Fruit fly (Drosophila melanogaster) whole organism, wandering third instar larva: ENCODE data around the gene Muc18B.
A peak's percentile ranks its signal among the peaks of the same experiment; 100 is the strongest.

Source experiments
- Abd-B ChIP-seq: fragments of >200 bp; optimal IDR thresholded peaks from 2 replicates; lab custom pipeline; 2017; ENCODE audit warnings: missing biosample characterization, missing genetic modification characterization
- CG32264 ChIP-seq: fragments of 200-800 bp; sonication (Bioruptor generic); optimal IDR thresholded peaks from 2 replicates; lab custom pipeline; 2016; ENCODE audit warnings: missing biosample characterization, missing genetic modification characterization
- CG9705 ChIP-seq: fragments of 200-800 bp; sonication (Bioruptor generic); optimal IDR thresholded peaks from 2 replicates; lab custom pipeline; 2018; ENCODE audit warnings: missing biosample characterization, mild to moderate bottlenecking, missing genetic modification characterization
- CrebA ChIP-seq: fragments of 200-800 bp; sonication (Bioruptor generic); optimal IDR thresholded peaks from 2 replicates; lab custom pipeline; 2016; ENCODE audit warnings: missing biosample characterization, mild to moderate bottlenecking, missing genetic modification characterization, borderline replicate concordance
- Dfd ChIP-seq: fragments of >200 bp; optimal IDR thresholded peaks from 2 replicates; lab custom pipeline; 2017; ENCODE audit warnings: missing biosample characterization, missing genetic modification characterization
- Dif ChIP-seq: fragments of 200-275, 200-300 bp; sonication (Bioruptor generic); optimal IDR thresholded peaks from 2 replicates; lab custom pipeline; 2018; ENCODE audit warnings: missing biosample characterization, missing genetic modification characterization; ENCODE audit not compliant: partially characterized antibody
- GATAd ChIP-seq: sonication (Bioruptor generic); optimal IDR thresholded peaks from 2 replicates; lab custom pipeline; 2016; ENCODE audit warnings: missing biosample characterization, missing genetic modification characterization
- HLH106 ChIP-seq: fragments of 200-800 bp; optimal IDR thresholded peaks from 3 replicates; lab custom pipeline; 2019; ENCODE audit warnings: missing biosample characterization, mild to moderate bottlenecking, missing genetic modification characterization, moderate library complexity
- Hnf4 ChIP-seq: fragments of 200-800 bp; sonication (Bioruptor generic); optimal IDR thresholded peaks from 2 replicates; lab custom pipeline; 2016; ENCODE audit warnings: missing biosample characterization, mild to moderate bottlenecking, missing genetic modification characterization
- Hr78 ChIP-seq: fragments of >200 bp; optimal IDR thresholded peaks from 2 replicates; lab custom pipeline; 2017; ENCODE audit warnings: missing biosample characterization, missing genetic modification characterization
- Hr83 ChIP-seq: fragments of 200-300 bp; sonication (Bioruptor generic); optimal IDR thresholded peaks from 2 replicates; lab custom pipeline; 2016; ENCODE audit warnings: missing biosample characterization, mild to moderate bottlenecking, missing genetic modification characterization, moderate library complexity; ENCODE audit not compliant: poor library complexity, severe bottlenecking
- Jra ChIP-seq: sonication (Bioruptor generic); optimal IDR thresholded peaks from 2 replicates; lab custom pipeline; 2016; ENCODE audit warnings: missing biosample characterization, missing genetic modification characterization
- Mio ChIP-seq: sonication (Bioruptor generic); optimal IDR thresholded peaks from 2 replicates; lab custom pipeline; 2016; ENCODE audit warnings: missing biosample characterization, missing genetic modification characterization
- Myc ChIP-seq: fragments of >200 bp; optimal IDR thresholded peaks from 2 replicates; lab custom pipeline; 2017
- N ChIP-seq: fragments of >200 bp; optimal IDR thresholded peaks from 2 replicates; lab custom pipeline; 2018; ENCODE audit warnings: missing biosample characterization, missing external identifiers, missing genetic modification characterization
- OdsH ChIP-seq: fragments of 200-800 bp; sonication (Bioruptor generic); optimal IDR thresholded peaks from 2 replicates; lab custom pipeline; 2016; ENCODE audit warnings: missing biosample characterization, mild to moderate bottlenecking, missing genetic modification characterization
- Rel ChIP-seq, 2 experiments: fragments of 200-800 bp; sonication (Bioruptor generic) in 1 of 2; optimal IDR thresholded peaks; 2 replicates in 1 of 2; 3 replicates in 1 of 2; lab custom pipeline; 2016 to 2019; ENCODE audit warnings: mild to moderate bottlenecking in 2 of 2, missing biosample characterization in 2 of 2, missing genetic modification characterization in 2 of 2, moderate library complexity in 1 of 2
- Sp1 ChIP-seq: fragments of 200-800 bp; sonication (Bioruptor generic); optimal IDR thresholded peaks from 3 replicates; lab custom pipeline; 2019; ENCODE audit warnings: missing biosample characterization, mild to moderate bottlenecking, missing genetic modification characterization, moderate library complexity
- Vsx2 ChIP-seq: fragments of 200-300, 225-300 bp; sonication (Bioruptor generic); optimal IDR thresholded peaks from 2 replicates; lab custom pipeline; 2018; ENCODE audit warnings: missing biosample characterization, missing genetic modification characterization; ENCODE audit not compliant: partially characterized antibody
- br ChIP-seq: fragments of 200-800 bp; sonication (Bioruptor generic); optimal IDR thresholded peaks from 2 replicates; lab custom pipeline; 2016; ENCODE audit warnings: missing biosample characterization, missing genetic modification characterization
- brk ChIP-seq: fragments of 200-800 bp; sonication (Bioruptor generic); optimal IDR thresholded peaks from 2 replicates; lab custom pipeline; 2016; ENCODE audit warnings: missing biosample characterization, mild to moderate bottlenecking, missing genetic modification characterization
- dl ChIP-seq, 2 experiments: fragments of 175-275, 200-275 bp in 1 of 2; fragments of 200-275 bp in 1 of 2; sonication (Bioruptor generic); optimal IDR thresholded peaks; lab custom pipeline; 2018; ENCODE audit warnings: mild to moderate bottlenecking in 2 of 2, missing biosample characterization in 2 of 2, missing genetic modification characterization in 2 of 2, moderate library complexity in 2 of 2; ENCODE audit not compliant: partially characterized antibody in 2 of 2, insufficient read depth in 1 of 2
- dmrt93B ChIP-seq: fragments of 200-800 bp; sonication (Bioruptor generic); optimal IDR thresholded peaks from 2 replicates; lab custom pipeline; 2018; ENCODE audit warnings: missing biosample characterization, mild to moderate bottlenecking, missing genetic modification characterization
- dsf ChIP-seq: sonication (Bioruptor generic); optimal IDR thresholded peaks from 2 replicates; lab custom pipeline; 2016; ENCODE audit warnings: missing biosample characterization, missing genetic modification characterization, borderline replicate concordance
- ey ChIP-seq: fragments of 200-800 bp; sonication (Bioruptor generic); optimal IDR thresholded peaks from 2 replicates; lab custom pipeline; 2016; ENCODE audit warnings: missing biosample characterization, missing genetic modification characterization
- foxo ChIP-seq, 2 experiments: fragments of 200-800 bp; sonication (Bioruptor generic); optimal IDR thresholded peaks; 2 replicates in 1 of 2; 3 replicates in 1 of 2; lab custom pipeline; 2016 to 2017; ENCODE audit warnings: missing biosample characterization in 2 of 2, missing genetic modification characterization in 2 of 2
- fru ChIP-seq: fragments of 200-800 bp; sonication (Bioruptor generic); optimal IDR thresholded peaks from 3 replicates; lab custom pipeline; 2016; ENCODE audit warnings: missing biosample characterization, mild to moderate bottlenecking, missing genetic modification characterization
- h ChIP-seq: fragments of 200-800 bp; sonication (Bioruptor generic); optimal IDR thresholded peaks from 3 replicates; lab custom pipeline; 2016; ENCODE audit warnings: missing biosample characterization, mild to moderate bottlenecking, missing genetic modification characterization
- jim ChIP-seq: fragments of 175-275, 200-325 bp; sonication (Bioruptor generic); optimal IDR thresholded peaks from 2 replicates; lab custom pipeline; 2016; ENCODE audit warnings: missing biosample characterization, mild to moderate bottlenecking, missing genetic modification characterization
- lola ChIP-seq: fragments of >200 bp; optimal IDR thresholded peaks from 2 replicates; lab custom pipeline; 2017; ENCODE audit warnings: missing biosample characterization, missing genetic modification characterization
- pan ChIP-seq: fragments of >200 bp; optimal IDR thresholded peaks from 2 replicates; lab custom pipeline; 2017
- psq ChIP-seq: fragments of 200-800 bp; sonication (Bioruptor generic); optimal IDR thresholded peaks from 3 replicates; lab custom pipeline; 2017; ENCODE audit warnings: missing biosample characterization, mild to moderate bottlenecking, missing genetic modification characterization, moderate library complexity
- rgr ChIP-seq: fragments of 200-800 bp; sonication (Bioruptor generic); optimal IDR thresholded peaks from 3 replicates; lab custom pipeline; 2016; ENCODE audit warnings: missing biosample characterization, mild to moderate bottlenecking, missing genetic modification characterization
- sage ChIP-seq: fragments of 200-800 bp; sonication (Bioruptor generic); optimal IDR thresholded peaks from 2 replicates; lab custom pipeline; 2016; ENCODE audit warnings: missing biosample characterization, mild to moderate bottlenecking, missing genetic modification characterization
- sv ChIP-seq: fragments of 200-800 bp; sonication (Bioruptor generic); optimal IDR thresholded peaks from 3 replicates; lab custom pipeline; 2016; ENCODE audit warnings: missing biosample characterization, missing genetic modification characterization
- tai ChIP-seq: sonication (Bioruptor generic); optimal IDR thresholded peaks from 2 replicates; lab custom pipeline; 2016; ENCODE audit warnings: missing biosample characterization, missing genetic modification characterization
- usp ChIP-seq: fragments of >200 bp; optimal IDR thresholded peaks from 2 replicates; lab custom pipeline; 2017; ENCODE audit warnings: missing biosample characterization, missing genetic modification characterization
- woc ChIP-seq: sonication (Bioruptor generic); optimal IDR thresholded peaks from 2 replicates; lab custom pipeline; 2016; ENCODE audit warnings: missing biosample characterization, mild to moderate bottlenecking, missing genetic modification characterization

Gene Muc18B

DNA sequence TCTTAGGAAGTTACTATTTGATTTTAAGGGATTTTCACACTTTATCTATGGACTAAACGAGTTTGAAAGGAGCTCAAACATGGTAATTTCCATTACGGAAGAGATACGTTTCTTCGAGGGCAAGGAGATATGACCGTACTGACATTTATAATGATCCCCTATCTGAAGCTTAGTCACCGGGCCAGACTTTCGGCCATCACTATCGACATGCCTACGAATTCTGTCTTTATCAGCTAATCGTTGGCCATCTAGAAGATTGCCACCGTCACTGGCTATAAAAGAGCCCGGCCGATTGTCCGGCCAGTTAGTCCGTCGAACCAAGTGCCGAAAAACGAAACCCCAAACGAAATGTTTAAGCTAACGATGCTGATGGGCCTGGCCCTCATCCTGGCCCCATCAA is at the start of gene Muc18B:
TSS of gene Muc18B (plus strand) at position 301 of the 400 bp plus-strand sequence.
- TF ChIP-seq Myc (lab: Kevin White, UChicago) (no peak), usp (GFP tag; lab: Kevin White, UChicago) (no peak), Jra (no peak), N (GFP tag; lab: Kevin White, UChicago) (no peak), Hr83 (GFP tag; lab: Kevin White, UChicago) (no peak), brk (no peak), dl (GFP tag; optimal IDR thresholded peaks at IDR 0.05; lab: Kevin White, UChicago; ENCODE audit: insufficient read depth in 1 of 2, partially characterized antibody in 2 of 2) (no peak), sv (no peak), Abd-B (GFP tag; lab: Kevin White, UChicago) (no peak), HLH106 (tag; lab: Kevin White, UChicago) (no peak), rgr (no peak), pan (no peak), dmrt93B (GFP tag; lab: Kevin White, UChicago) (no peak), ey (GFP tag; lab: Kevin White, UChicago) (no peak)

DNA sequence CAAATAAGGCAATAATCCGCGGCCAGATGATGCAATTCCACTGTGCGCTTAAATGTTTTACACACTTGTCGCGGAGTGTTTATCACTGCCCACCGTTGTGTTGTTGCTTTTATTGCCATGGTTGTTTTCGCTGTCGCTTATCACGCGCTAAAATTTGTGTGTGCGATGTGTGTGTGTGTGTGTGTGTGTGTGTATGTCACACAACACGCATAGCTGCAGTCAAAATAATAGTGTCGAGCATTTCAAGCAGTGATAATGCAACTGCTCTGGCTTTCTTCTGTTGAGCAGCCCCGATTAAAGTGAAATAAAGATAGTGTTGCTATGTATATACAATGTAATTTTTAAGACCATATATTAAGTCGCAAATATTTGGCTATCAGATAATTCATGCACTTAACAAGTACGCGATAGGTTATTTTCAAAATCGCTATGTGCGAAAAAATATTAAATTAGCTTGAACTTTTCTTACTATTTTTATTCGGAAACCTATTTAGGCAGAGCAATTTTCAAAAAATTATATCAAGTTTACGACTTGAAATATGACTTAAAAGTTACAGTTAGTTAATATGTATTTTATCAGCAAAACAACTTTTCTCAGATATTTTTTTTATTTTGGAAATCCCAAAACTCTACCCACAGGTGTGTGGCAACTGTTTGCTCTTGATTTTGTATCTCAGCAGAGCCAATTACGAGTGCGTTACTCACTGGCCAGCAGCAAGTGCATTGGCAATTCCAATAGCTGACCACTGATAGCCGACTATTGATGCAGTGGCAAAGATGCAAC is 49.0 kb upstream of the Muc18B start:
- TF ChIP-seq psq (GFP tag; lab: Kevin White, UChicago): no peak
- TF ChIP-seq Vsx2: no peak
- TF ChIP-seq brk: no peak
- no peak for TF ChIP-seq dsf (GFP tag; lab: Kevin White, UChicago)
- TF ChIP-seq br (GFP tag; lab: Kevin White, UChicago): peak; percentile 13
- no peak for TF ChIP-seq tai
- no peak for TF ChIP-seq OdsH (GFP tag; lab: Kevin White, UChicago)
- TF ChIP-seq Hr78 (GFP tag; lab: Kevin White, UChicago): no peak
- peak; percentile 57 for TF ChIP-seq h (GFP tag; lab: Kevin White, UChicago)
- no peak for TF ChIP-seq lola (GFP tag; lab: Kevin White, UChicago)
- TF ChIP-seq pan: no peak
- no peak for TF ChIP-seq Dif (GFP tag; lab: Kevin White, UChicago)
- TF ChIP-seq sv: no peak
- no peak for TF ChIP-seq CrebA
- TF ChIP-seq fru: peak; percentile 48
- TF ChIP-seq dmrt93B (GFP tag; lab: Kevin White, UChicago): peak; percentile 52
- no peak for TF ChIP-seq Rel (GFP tag; optimal IDR thresholded peaks at IDR 0.05; lab: Kevin White, UChicago)
- TF ChIP-seq Rel (tag; optimal IDR thresholded peaks at IDR 0.05; lab: Kevin White, UChicago): peak; percentile 30
- TF ChIP-seq dl (GFP tag; optimal IDR thresholded peaks at IDR 0.05; lab: Kevin White, UChicago; ENCODE audit: insufficient read depth in 1 of 2, partially characterized antibody in 2 of 2): no peak
- peak in 1 of 2 experiments; percentile 68 for TF ChIP-seq foxo (GFP tag; optimal IDR thresholded peaks at IDR 0.05; lab: Kevin White, UChicago)
- TF ChIP-seq usp (GFP tag; lab: Kevin White, UChicago): no peak
- TF ChIP-seq Sp1 (GFP tag; lab: Kevin White, UChicago): peak; percentile 66
- no peak for TF ChIP-seq Hr83 (GFP tag; lab: Kevin White, UChicago)
- TF ChIP-seq Dfd (GFP tag; lab: Kevin White, UChicago): peak; percentile 5
- TF ChIP-seq GATAd (GFP tag; lab: Kevin White, UChicago): no peak
- no peak for TF ChIP-seq Abd-B (GFP tag; lab: Kevin White, UChicago)
- no peak for TF ChIP-seq Jra
- TF ChIP-seq CG9705 (GFP tag; lab: Kevin White, UChicago): no peak
- TF ChIP-seq Myc (lab: Kevin White, UChicago): no peak
- peak; percentile 17 for TF ChIP-seq ey (GFP tag; lab: Kevin White, UChicago)
- TF ChIP-seq Hnf4 (GFP tag; lab: Kevin White, UChicago): no peak
- TF ChIP-seq woc (GFP tag; lab: Kevin White, UChicago): no peak
- no peak for TF ChIP-seq N (GFP tag; lab: Kevin White, UChicago)
- no peak for TF ChIP-seq Mio
- TF ChIP-seq rgr: no peak
- TF ChIP-seq CG32264 (GFP tag; lab: Kevin White, UChicago): no peak
- TF ChIP-seq jim (GFP tag; lab: Kevin White, UChicago): no peak
- peak; percentile 58 for TF ChIP-seq HLH106 (tag; lab: Kevin White, UChicago)
- no peak for TF ChIP-seq sage (GFP tag; lab: Kevin White, UChicago)
